Worm (Caenorhabditis elegans): ENCODE measurements around the gene Y81G3A.2.
A peak's percentile ranks its signal among the peaks of the same experiment; 100 is the strongest.
"Not testable (repeated sequence)": the region's sequence is repeated elsewhere in the genome, so short reads cannot be mapped to it uniquely, and the experiment has no call there.

Y81G3A.2 gene

DNA sequence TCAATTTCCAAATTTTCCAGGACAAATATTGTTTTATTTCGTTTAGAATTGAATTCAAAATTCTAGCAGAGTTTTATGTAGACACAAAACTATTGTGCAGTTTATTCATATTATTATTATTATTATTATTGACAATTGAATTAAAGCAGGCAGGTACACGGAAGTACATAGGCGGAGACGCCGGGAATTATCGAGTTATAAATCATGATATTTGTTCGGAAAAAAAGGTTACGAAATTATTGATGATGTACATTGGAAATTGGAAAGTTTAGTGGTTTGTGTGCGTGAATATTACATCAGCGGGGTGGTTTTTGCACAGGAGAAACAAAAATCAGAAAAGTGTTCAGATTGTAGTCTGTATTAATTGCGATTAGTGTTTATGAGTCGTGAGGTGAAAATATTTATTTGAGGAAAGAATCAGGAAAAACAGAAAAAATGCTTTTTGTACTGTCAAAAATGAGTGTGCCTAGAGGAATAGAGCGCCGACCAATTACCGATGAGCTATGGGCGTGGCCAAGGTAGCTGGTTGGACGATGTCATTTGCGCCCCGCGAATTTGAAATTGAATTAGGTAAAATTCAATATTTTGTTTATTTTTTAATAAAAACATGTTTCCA, 4.3 kb upstream of the Y81G3A.2 start:
- TF ChIP-seq W03F9.2 (tag; optimal IDR thresholded peaks at IDR 0.05), result no peak
- TF ChIP-seq him-1 (tag; optimal IDR thresholded peaks at IDR 0.05), result no peak
- no peak for TF ChIP-seq dao-5 (tag; optimal IDR thresholded peaks at IDR 0.05)

DNA sequence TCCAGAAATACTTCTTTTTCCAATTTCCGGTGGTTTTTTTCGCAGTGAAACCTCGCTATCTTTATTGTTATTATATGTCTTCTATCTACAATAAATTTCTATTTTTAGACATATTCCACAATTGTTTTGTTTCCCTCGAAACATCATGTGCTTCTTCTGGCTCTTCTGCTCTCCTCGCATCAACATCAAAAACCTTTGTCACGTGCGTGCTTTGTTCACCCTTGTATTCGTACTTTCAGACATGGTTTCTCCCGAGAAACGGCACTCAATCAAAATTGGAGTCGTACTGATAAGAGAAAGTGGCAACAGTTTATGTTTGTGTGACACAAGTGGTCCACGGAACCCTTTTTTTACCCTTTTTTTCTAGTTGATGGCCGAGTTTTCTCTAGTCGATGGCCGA, 3.0 kb upstream of the Y81G3A.2 start:
- TF ChIP-seq dao-5 (tag; optimal IDR thresholded peaks at IDR 0.05) (no peak), him-1 (tag; optimal IDR thresholded peaks at IDR 0.05) (no peak), W03F9.2 (tag; optimal IDR thresholded peaks at IDR 0.05) (no peak)

DNA sequence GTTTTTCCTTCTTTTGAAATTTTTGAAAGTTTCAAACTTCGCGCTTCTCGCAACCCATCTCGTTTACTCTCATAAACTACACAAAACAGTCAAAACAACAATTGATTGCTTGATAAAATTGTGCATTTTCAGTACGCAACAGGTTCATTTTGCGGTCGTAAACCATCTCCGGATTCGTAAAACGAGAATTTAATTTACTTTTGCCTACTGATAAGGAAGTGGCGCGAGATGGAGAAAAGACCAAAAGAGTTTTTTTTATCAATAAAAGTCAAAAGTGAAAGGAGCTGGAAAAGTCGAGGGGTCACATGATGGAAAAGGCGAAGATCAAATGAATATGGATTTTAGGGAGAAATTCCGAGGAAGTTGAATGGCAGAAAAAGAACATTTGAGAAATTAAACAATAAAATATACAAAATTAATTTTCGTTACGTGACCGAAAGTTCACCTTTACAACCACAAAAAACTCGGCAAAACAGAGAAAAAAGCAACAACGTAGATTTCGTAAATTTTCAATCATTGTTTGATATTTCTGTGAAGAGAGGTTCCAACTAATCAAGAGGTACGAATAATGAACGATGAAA, 1.8 kb upstream of the Y81G3A.2 start, which contains the start of gene F42G4.6:
Gene F42G4.6 (plus strand): TSS at position 531 of the 581 bp plus-strand sequence.
- no peak for TF ChIP-seq dao-5 (tag; optimal IDR thresholded peaks at IDR 0.05)
- TF ChIP-seq him-1 (tag; optimal IDR thresholded peaks at IDR 0.05), result no peak
- no peak for TF ChIP-seq W03F9.2 (tag; optimal IDR thresholded peaks at IDR 0.05)

DNA sequence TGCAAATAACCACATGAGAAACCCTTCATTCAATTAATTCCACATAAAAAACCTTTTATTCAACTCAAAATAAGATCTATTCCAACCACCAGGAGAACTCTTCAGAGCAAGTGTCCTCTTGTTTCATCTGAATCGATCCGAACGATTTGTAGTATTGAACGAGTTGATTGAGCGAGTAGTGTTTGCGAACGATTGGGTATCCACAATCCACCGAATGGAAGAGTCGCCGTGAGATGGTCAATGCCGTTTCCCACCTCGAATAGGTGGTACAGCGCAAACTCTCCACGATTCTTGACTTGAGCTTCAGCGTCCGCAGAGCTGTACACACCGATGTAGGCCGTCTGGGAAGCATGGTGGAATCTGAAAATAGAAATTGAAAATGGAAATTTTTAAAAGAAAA, 1.7 kb downstream of the Y81G3A.2 start, which contains the start of gene Y81G3A.6:
Gene Y81G3A.6 (minus strand): TSS at position 101 of the 400 bp plus-strand sequence.
- not testable (repeated sequence) for TF ChIP-seq dao-5, W03F9.2, him-1 (tag; optimal IDR thresholded peaks at IDR 0.05)

DNA sequence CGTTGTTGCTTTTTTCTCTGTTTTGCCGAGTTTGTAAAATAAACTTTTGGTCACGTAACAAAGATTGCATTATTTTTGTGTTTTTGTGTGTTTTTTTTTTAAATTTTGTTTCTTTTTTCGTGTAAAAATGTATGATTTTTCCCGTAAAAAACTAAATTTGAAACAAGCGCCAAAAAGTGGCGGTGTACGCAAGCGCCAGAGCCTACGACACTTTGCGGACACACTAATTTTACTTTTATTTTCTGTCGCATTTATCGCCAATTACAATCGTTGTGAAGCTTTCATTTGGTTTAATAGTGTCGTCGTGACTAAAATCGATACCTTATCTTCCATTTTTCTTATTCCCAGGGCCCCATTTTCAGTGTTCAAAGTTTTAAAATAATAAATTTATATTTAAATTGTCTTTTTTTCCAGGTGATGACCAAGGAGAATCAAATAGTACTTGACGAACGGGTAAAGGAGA, 3.1 kb downstream of the Y81G3A.2 start, which contains the start of the genes Y81G3A.1 and gcn-2:
Gene Y81G3A.1 (minus strand): TSS at position 175 of the 463 bp plus-strand sequence.
Gene gcn-2 (plus strand): TSS at position 413 of the 463 bp plus-strand sequence.
- TF ChIP-seq W03F9.2 (tag; optimal IDR thresholded peaks at IDR 0.05) (no peak), dao-5 (tag; optimal IDR thresholded peaks at IDR 0.05) (no peak), him-1 (tag; optimal IDR thresholded peaks at IDR 0.05) (no peak)

DNA sequence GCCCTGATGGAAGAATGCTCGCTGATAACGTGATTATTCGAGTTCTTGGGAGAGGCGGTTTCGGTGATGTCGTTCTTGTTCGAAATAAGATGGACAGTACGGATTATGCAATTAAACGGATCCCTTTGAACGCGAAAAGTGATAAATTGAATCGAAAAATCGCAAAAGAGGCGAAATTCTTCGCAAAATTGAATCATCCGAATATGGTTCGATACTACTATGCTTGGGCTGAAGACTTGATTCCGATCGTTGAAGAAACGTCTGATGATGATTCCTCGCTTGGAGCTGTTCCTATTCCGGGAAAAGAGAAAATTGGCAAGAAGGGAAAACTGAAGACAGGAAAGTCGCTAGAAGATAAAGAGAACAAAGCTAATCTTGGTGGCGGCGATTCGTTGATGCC, 5.2 kb downstream of the Y81G3A.2 start:
- TF ChIP-seq him-1 (tag; optimal IDR thresholded peaks at IDR 0.05) (no peak), dao-5 (tag; optimal IDR thresholded peaks at IDR 0.05) (no peak), W03F9.2 (tag; optimal IDR thresholded peaks at IDR 0.05) (no peak)

DNA sequence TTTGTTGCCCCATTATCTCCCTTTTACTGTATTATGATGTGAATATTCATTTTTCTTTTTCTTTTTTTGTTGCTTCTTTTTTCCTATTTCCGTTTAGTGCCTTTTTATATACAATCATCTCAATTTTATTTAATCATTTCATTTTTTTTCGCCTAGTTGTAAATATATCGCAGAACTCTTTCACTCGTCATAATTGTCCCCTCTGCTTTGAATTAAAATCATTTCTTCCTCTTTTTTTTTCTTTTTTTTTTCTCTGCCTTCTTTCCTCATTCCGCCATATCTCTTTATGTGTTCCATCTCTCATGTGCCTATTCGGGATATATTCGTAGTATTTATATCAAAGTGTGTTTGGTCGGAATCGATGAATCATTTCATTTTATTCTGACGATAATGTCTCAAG, 10.4 kb downstream of the Y81G3A.2 start, which contains the start of gene Y81G3A.4:
Gene Y81G3A.4 (plus strand): TSS at position 301 of the 400 bp plus-strand sequence.
- TF ChIP-seq him-1 (tag; optimal IDR thresholded peaks at IDR 0.05), result no peak
- no peak for TF ChIP-seq W03F9.2 (tag; optimal IDR thresholded peaks at IDR 0.05)
- no peak for TF ChIP-seq dao-5 (tag; optimal IDR thresholded peaks at IDR 0.05)

DNA sequence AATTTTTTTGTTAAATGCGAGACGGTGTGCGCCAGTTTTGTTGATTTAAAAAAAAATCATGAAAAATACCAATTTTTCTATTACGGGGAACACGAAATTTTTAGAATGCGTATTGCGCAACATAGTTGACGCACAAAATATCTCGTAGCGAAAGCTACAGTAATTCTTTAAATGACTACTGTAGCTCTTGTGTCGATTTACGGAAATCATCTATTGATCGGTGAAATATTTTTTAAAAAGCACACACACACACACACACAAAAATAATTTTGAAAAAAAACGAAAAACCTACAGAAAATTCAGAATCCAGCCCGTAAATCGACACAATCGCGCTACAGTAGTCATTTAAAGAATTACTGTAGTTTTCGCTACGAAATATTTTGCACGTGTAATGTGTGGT, 11.2 kb downstream of the Y81G3A.2 start:
- TF ChIP-seq W03F9.2 (tag; optimal IDR thresholded peaks at IDR 0.05), result no peak
- TF ChIP-seq dao-5 (tag; optimal IDR thresholded peaks at IDR 0.05), result no peak
- no peak for TF ChIP-seq him-1 (tag; optimal IDR thresholded peaks at IDR 0.05)

DNA sequence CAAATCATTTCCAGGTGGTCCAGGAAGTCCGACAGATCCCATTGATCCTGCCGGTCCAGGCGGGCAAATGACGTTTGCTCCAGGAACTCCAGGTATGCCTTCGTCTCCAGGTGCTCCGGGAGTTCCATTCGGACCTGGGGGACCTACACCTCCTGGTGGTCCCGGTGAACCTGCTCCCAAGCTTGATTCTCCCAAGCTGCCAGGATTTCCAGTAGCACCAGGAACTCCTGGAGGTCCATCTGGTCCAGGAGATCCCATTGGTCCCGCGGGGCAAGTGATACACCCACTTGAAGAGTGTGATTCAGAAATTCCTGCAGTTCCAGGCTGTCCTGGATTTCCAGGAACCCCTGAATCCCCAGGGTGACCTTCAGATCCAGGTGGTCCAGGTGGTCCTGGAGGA, 15.6 kb downstream of the Y81G3A.2 start:
- no peak for TF ChIP-seq W03F9.2 (tag; optimal IDR thresholded peaks at IDR 0.05)
- no peak for TF ChIP-seq dao-5 (tag; optimal IDR thresholded peaks at IDR 0.05)
- no peak for TF ChIP-seq him-1 (tag; optimal IDR thresholded peaks at IDR 0.05)

DNA sequence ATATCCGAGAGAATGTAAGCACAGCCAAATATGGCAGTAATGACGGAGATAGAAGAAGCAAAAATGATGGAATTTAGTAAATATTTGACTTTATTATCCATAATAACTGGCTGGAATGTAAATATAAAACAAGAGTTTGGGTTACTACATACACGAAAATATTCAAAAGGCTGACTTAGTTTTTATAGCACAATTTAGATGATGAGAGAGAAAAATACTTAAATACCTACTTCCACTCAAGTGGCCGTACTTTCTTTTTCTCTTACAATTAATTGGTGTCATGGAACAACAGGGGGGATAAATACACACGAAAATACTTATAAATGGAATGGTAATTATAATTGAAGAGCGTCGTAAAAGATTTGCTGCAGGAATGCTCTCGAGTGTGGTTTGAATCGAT, 17.5 kb downstream of the Y81G3A.2 start, which contains the start of gene col-86:
Gene col-86 (minus strand): TSS at position 101 of the 400 bp plus-strand sequence.
- TF ChIP-seq W03F9.2 (tag; optimal IDR thresholded peaks at IDR 0.05) (no peak), him-1 (tag; optimal IDR thresholded peaks at IDR 0.05) (no peak), dao-5 (tag; optimal IDR thresholded peaks at IDR 0.05) (no peak)

DNA sequence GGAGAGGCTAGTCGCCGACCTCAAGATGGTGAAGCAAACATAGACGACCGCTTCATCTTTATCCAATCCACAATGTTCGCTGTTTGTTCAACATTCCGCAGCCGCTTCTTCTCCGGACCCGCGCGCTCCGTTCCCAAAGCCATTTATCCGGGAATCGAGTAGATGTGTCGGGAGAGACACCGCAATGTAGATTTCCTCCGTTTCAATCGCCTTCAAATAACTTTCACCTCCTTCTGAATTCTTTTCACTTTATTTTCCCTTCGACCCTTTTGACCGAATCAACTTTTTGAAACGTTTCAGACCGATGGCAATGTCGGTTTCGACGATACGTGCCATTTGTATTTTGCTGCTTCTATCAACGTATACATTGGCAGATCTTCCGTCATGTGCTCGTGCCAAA, 27.0 kb downstream of the Y81G3A.2 start, which contains the start of gene pqn-32:
Gene pqn-32 (plus strand): TSS at position 301 of the 400 bp plus-strand sequence.
- TF ChIP-seq him-1 (tag; optimal IDR thresholded peaks at IDR 0.05) (no peak), W03F9.2 (tag; optimal IDR thresholded peaks at IDR 0.05) (no peak), dao-5 (tag; optimal IDR thresholded peaks at IDR 0.05) (no peak)

DNA sequence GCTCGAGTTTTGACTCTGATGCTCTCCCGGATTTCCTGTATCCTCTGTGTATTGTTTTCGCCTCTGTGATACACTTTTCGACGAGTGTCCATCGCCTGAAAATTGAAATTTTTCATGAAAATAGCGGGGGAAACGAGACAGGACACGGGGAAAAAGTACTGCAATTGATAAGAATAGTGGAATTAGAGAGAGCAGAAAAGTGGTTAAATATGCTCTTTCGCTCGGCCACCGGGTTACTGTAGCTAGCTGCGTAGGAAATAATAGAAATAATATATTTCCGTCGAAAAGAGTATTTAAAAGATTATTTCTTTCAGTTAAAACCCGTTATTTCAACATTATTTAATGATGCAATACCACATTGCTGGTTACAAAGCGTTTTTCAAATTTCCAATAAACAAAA, 36.0 kb downstream of the Y81G3A.2 start, which contains the start of gene rict-1:
Gene rict-1 (minus strand): TSS at position 101 of the 400 bp plus-strand sequence.
- TF ChIP-seq him-1 (tag; optimal IDR thresholded peaks at IDR 0.05) (no peak), W03F9.2 (tag; optimal IDR thresholded peaks at IDR 0.05) (no peak), dao-5 (tag; optimal IDR thresholded peaks at IDR 0.05) (no peak)

DNA sequence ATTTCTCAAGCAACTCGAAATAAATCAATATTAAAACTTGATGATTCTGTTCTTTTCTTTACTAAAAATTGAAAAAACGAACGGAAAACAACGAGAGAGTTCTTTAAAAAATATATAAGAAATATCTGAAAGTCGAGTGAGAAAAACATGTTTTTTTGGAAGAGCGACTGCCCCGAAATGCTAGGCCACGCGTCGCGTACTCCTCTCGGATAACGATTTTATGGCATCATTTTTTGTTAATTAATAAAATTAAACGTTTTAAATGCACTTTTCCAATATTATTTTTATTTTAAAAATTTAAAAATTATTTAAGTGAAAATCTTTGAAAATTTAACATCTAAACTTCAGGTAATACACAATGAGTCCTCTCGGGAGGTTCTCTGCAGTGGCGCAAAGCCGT, 36.4 kb downstream of the Y81G3A.2 start, which contains the start of gene gfm-1:
Gene gfm-1 (plus strand): TSS at position 349 of the 400 bp plus-strand sequence.
- TF ChIP-seq W03F9.2 (tag; optimal IDR thresholded peaks at IDR 0.05) (peak; percentile 82), dao-5 (tag; optimal IDR thresholded peaks at IDR 0.05) (no peak)

DNA sequence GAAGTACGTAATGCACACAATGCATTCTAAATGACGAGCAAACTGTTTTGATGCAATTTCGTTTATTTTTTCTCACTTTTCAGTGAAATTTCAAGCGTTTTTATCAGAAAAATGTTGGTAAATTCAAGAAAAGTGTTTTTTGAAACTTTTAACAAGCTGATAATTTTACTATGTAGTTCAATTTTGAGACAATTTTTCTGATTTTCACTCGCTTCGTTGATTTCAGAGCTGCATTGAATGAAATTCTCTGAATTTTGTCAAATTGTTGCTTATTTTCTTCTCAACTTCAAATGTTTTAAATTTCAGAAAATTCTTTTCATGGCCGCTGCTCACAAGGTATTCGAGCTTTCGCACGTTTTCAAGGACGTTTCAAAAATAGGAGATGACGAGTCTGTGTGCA, 42.0 kb downstream of the Y81G3A.2 start, which contains the start of gene bath-45:
Gene bath-45 (plus strand): TSS at position 301 of the 400 bp plus-strand sequence.
- no peak for TF ChIP-seq dao-5 (tag; optimal IDR thresholded peaks at IDR 0.05)

All from whole organism, L4/young adult.